Fruit fly (Drosophila melanogaster) whole organism, embryonic: ENCODE measurements around the gene Rabex-5.

Source experiments
- BtbVII ChIP-seq: fragments of 200-800 bp; sonication (Bioruptor generic); optimal IDR thresholded peaks from 3 replicates; lab custom pipeline; 2017; ENCODE audit warnings: missing biosample characterization, mild to moderate bottlenecking, missing genetic modification characterization
- CG11560 ChIP-seq: fragments of 200-800 bp; sonication (Bioruptor generic); IDR thresholded peaks from 3 replicates; pipeline ENCODE4 v1.3.6; 2022; ENCODE audit warnings: missing biosample characterization, missing genetic modification characterization
- CG12769 ChIP-seq: fragments of 200-800 bp; sonication (Bioruptor generic); optimal IDR thresholded peaks from 2 replicates; lab custom pipeline; 2019; ENCODE audit warnings: missing biosample characterization, mild to moderate bottlenecking, missing genetic modification characterization, moderate library complexity
- CG14667 ChIP-seq: fragments of 200-800 bp; sonication (Bioruptor generic); IDR thresholded peaks from 2 replicates; pipeline ENCODE4 v1.3.6; 2022; ENCODE audit warnings: missing biosample characterization, missing genetic modification characterization
- CG14710 ChIP-seq: fragments of 200-800 bp; sonication (Bioruptor generic); optimal IDR thresholded peaks from 3 replicates; lab custom pipeline; 2019; ENCODE audit warnings: missing biosample characterization, mild to moderate bottlenecking, missing genetic modification characterization, moderate library complexity
- CG15011 ChIP-seq: fragments of 200-800 bp; sonication (Bioruptor generic); optimal IDR thresholded peaks from 3 replicates; lab custom pipeline; 2018; ENCODE audit warnings: missing biosample characterization, mild to moderate bottlenecking, missing genetic modification characterization
- CG15269 ChIP-seq: fragments of 200-800 bp; sonication (Bioruptor generic); optimal IDR thresholded peaks from 2 replicates; lab custom pipeline; 2018; ENCODE audit warnings: missing biosample characterization, mild to moderate bottlenecking, missing genetic modification characterization, moderate library complexity
- CG17802 ChIP-seq: fragments of 200-800 bp; sonication (Bioruptor generic); optimal IDR thresholded peaks from 2 replicates; lab custom pipeline; 2018; ENCODE audit warnings: missing biosample characterization, mild to moderate bottlenecking, missing genetic modification characterization, moderate library complexity
- CG1792 ChIP-seq: fragments of 200-800 bp; sonication (Bioruptor generic); optimal IDR thresholded peaks from 2 replicates; lab custom pipeline; 2016; ENCODE audit warnings: missing biosample characterization, missing genetic modification characterization
- CG1832 ChIP-seq: fragments of 200-800 bp; sonication (Bioruptor generic); optimal IDR thresholded peaks from 2 replicates; lab custom pipeline; 2017; ENCODE audit warnings: missing biosample characterization, mild to moderate bottlenecking, missing genetic modification characterization, inconsistent platforms
- CG31224 ChIP-seq: fragments of 200-800 bp; sonication (Bioruptor generic); IDR thresholded peaks from 2 replicates; pipeline ENCODE4 v1.3.6; 2022; ENCODE audit warnings: missing biosample characterization, missing genetic modification characterization
- CG32772 ChIP-seq: fragments of 200-800 bp; sonication (Bioruptor generic); IDR thresholded peaks from 2 replicates; pipeline ENCODE4 v1.3.6; 2022; ENCODE audit warnings: missing biosample characterization, missing genetic modification characterization
- CG33213 ChIP-seq: fragments of 200-800 bp; sonication (Bioruptor generic); optimal IDR thresholded peaks from 3 replicates; lab custom pipeline; 2016; ENCODE audit warnings: missing biosample characterization, missing genetic modification characterization
- CG33557 ChIP-seq: fragments of 200-800 bp; sonication (Bioruptor generic); optimal IDR thresholded peaks from 2 replicates; lab custom pipeline; 2019; ENCODE audit warnings: missing biosample characterization, mild to moderate bottlenecking, missing genetic modification characterization, moderate library complexity
- CG34224 ChIP-seq: fragments of 200-800 bp; sonication (Bioruptor generic); IDR thresholded peaks from 3 replicates; pipeline ENCODE4 v1.3.6; 2022; ENCODE audit warnings: missing biosample characterization, missing genetic modification characterization; ENCODE audit not compliant: partially characterized antibody
- CG34376 ChIP-seq: fragments of 200-800 bp; sonication (Bioruptor generic); optimal IDR thresholded peaks from 2 replicates; lab custom pipeline; 2018; ENCODE audit warnings: missing biosample characterization, mild to moderate bottlenecking, missing genetic modification characterization
- CG3838 ChIP-seq: fragments of 200-800 bp; sonication (Bioruptor generic); optimal IDR thresholded peaks from 3 replicates; lab custom pipeline; 2016; ENCODE audit warnings: missing biosample characterization, missing genetic modification characterization
- CG4328 ChIP-seq: fragments of 200-800 bp; sonication (Bioruptor generic); optimal IDR thresholded peaks from 3 replicates; lab custom pipeline; 2017; ENCODE audit warnings: missing biosample characterization, missing genetic modification reagents, missing genetic modification characterization
- CG43689 ChIP-seq: fragments of 200-800 bp; sonication (Bioruptor generic); IDR thresholded peaks from 2 replicates; pipeline ENCODE4 v1.3.6; 2022; ENCODE audit warnings: missing biosample characterization, missing genetic modification characterization
- CG6765 ChIP-seq: fragments of 200-800 bp; sonication (Bioruptor generic); optimal IDR thresholded peaks from 3 replicates; lab custom pipeline; 2017; ENCODE audit warnings: missing biosample characterization, mild to moderate bottlenecking, missing genetic modification characterization
- CG7556 ChIP-seq: fragments of 200-800 bp; sonication (Bioruptor generic); optimal IDR thresholded peaks from 2 replicates; lab custom pipeline; 2017; ENCODE audit warnings: missing biosample characterization, mild to moderate bottlenecking, missing genetic modification characterization
- CG8388 ChIP-seq: fragments of 200-800 bp; sonication (Bioruptor generic); optimal IDR thresholded peaks from 2 replicates; lab custom pipeline; 2019; ENCODE audit warnings: missing biosample characterization, mild to moderate bottlenecking, missing genetic modification characterization, moderate library complexity
- CTCF ChIP-seq: fragments of 200-800 bp; sonication (Bioruptor generic); optimal IDR thresholded peaks from 2 replicates; lab custom pipeline; 2017; ENCODE audit warnings: missing biosample characterization, mild to moderate bottlenecking, missing genetic modification characterization, moderate library complexity
- Dll ChIP-seq: fragments of 200-800 bp; sonication (Bioruptor generic); IDR thresholded peaks from 4 replicates; pipeline ENCODE4 v1.3.6; 2022; ENCODE audit warnings: missing biosample characterization, missing genetic modification characterization; ENCODE audit not compliant: partially characterized antibody
- Eip74EF ChIP-seq, 2 experiments: fragments of 200-800 bp in 1 of 2; fragments of >200 bp in 1 of 2; sonication (Bioruptor generic) in 1 of 2; optimal IDR thresholded peaks; 2 replicates each; lab custom pipeline; 2017 to 2019; ENCODE audit warnings: missing biosample characterization in 2 of 2, missing genetic modification characterization in 2 of 2, mild to moderate bottlenecking in 1 of 2, moderate library complexity in 1 of 2
- Ets65A ChIP-seq: fragments of 200-800 bp; sonication (Bioruptor generic); peaks from one replicate; lab custom pipeline; 2016; ENCODE audit warnings: missing biosample characterization, missing genetic modification characterization
- Ets97D ChIP-seq: fragments of 200-800 bp; sonication (Bioruptor generic); optimal IDR thresholded peaks from 3 replicates; lab custom pipeline; 2016; ENCODE audit warnings: missing biosample characterization, missing genetic modification characterization
- Hr78 ChIP-seq, 2 experiments: fragments of 200-800 bp in 1 of 2; fragments of >200 bp in 1 of 2; sonication (Bioruptor generic) in 1 of 2; optimal IDR thresholded peaks; 2 replicates each; lab custom pipeline; 2017 to 2019; ENCODE audit warnings: missing biosample characterization in 2 of 2, missing genetic modification characterization in 2 of 2, mild to moderate bottlenecking in 1 of 2, moderate library complexity in 1 of 2
- Lpt ChIP-seq: fragments of >200 bp; optimal IDR thresholded peaks from 2 replicates; lab custom pipeline; 2018; ENCODE audit warnings: missing biosample characterization, missing genetic modification characterization
- Mrtf ChIP-seq: fragments of 200-800 bp; sonication (Bioruptor generic); IDR thresholded peaks from 3 replicates; pipeline ENCODE4 v1.3.6; 2022; ENCODE audit warnings: missing biosample characterization, missing genetic modification characterization
- Ptx1 ChIP-seq: fragments of 200-800 bp; sonication (Bioruptor generic); IDR thresholded peaks from 2 replicates; pipeline ENCODE4 v1.3.6; 2022; ENCODE audit warnings: missing biosample characterization, missing genetic modification characterization
- Xbp1 ChIP-seq: fragments of 200-800 bp; sonication (Bioruptor generic); optimal IDR thresholded peaks from 3 replicates; lab custom pipeline; 2016; ENCODE audit warnings: missing biosample characterization, mild to moderate bottlenecking, missing genetic modification characterization
- YL-1 ChIP-seq: fragments of 200-800 bp; sonication (Bioruptor generic); optimal IDR thresholded peaks from 3 replicates; lab custom pipeline; 2017; ENCODE audit warnings: missing biosample characterization, mild to moderate bottlenecking, missing genetic modification characterization
- cas ChIP-seq: fragments of 200-800 bp; sonication (Bioruptor generic); IDR thresholded peaks from 2 replicates; pipeline ENCODE4 v1.3.6; 2022; ENCODE audit warnings: missing biosample characterization, missing genetic modification characterization
- chif ChIP-seq, 2 experiments: fragments of 200-800 bp; sonication (Bioruptor generic); optimal IDR thresholded peaks; 3 replicates each; lab custom pipeline; 2016; ENCODE audit warnings: missing biosample characterization in 2 of 2, missing genetic modification characterization in 2 of 2
- chm ChIP-seq: fragments of 200-800 bp; sonication (Bioruptor generic); IDR thresholded peaks from 2 replicates; pipeline ENCODE4 v1.3.6; 2022; ENCODE audit warnings: missing biosample characterization, missing genetic modification characterization
- crc ChIP-seq: fragments of 200-800 bp; sonication (Bioruptor generic); optimal IDR thresholded peaks from 2 replicates; lab custom pipeline; 2016; ENCODE audit warnings: missing biosample characterization, missing genetic modification characterization
- crol ChIP-seq: fragments of 200-800 bp; sonication (Bioruptor generic); IDR thresholded peaks from 2 replicates; pipeline ENCODE4 v1.3.6; 2022; ENCODE audit warnings: missing biosample characterization, missing genetic modification characterization
- cwo ChIP-seq: fragments of 200-800 bp; sonication (Bioruptor generic); optimal IDR thresholded peaks from 3 replicates; lab custom pipeline; 2017; ENCODE audit warnings: missing biosample characterization, missing genetic modification characterization, mild to moderate bottlenecking, moderate library complexity, missing genetic modification reagents
- dmrt11E ChIP-seq: fragments of 200-800 bp; sonication (Bioruptor generic); optimal IDR thresholded peaks from 3 replicates; lab custom pipeline; 2018; ENCODE audit warnings: missing biosample characterization, mild to moderate bottlenecking, missing genetic modification characterization, moderate library complexity
- dysf ChIP-seq: fragments of 200-800 bp; sonication (Bioruptor generic); IDR thresholded peaks from 3 replicates; pipeline ENCODE4 v1.3.6; 2022; ENCODE audit warnings: missing biosample characterization, missing genetic modification characterization
- fru ChIP-seq: fragments of >200 bp; optimal IDR thresholded peaks from 2 replicates; lab custom pipeline; 2017
- fu2 ChIP-seq: fragments of 200-800 bp; sonication (Bioruptor generic); optimal IDR thresholded peaks from 2 replicates; lab custom pipeline; 2016; ENCODE audit warnings: missing biosample characterization, missing genetic modification characterization
- gfzf ChIP-seq: fragments of 200-800 bp; sonication (Bioruptor generic); optimal IDR thresholded peaks from 2 replicates; lab custom pipeline; 2016; ENCODE audit warnings: missing biosample characterization, mild to moderate bottlenecking, missing genetic modification characterization, moderate library complexity
- gsb ChIP-seq: fragments of 200-800 bp; sonication (Bioruptor generic); IDR thresholded peaks from 2 replicates; pipeline ENCODE4 v1.3.6; 2022; ENCODE audit warnings: missing biosample characterization, missing genetic modification characterization
- kni ChIP-seq: fragments of 200-800 bp; sonication (Bioruptor generic); optimal IDR thresholded peaks from 3 replicates; lab custom pipeline; 2017; ENCODE audit warnings: mild to moderate bottlenecking, missing biosample characterization, missing genetic modification reagents, missing genetic modification characterization
- phol ChIP-seq: fragments of 200-800 bp; sonication (Bioruptor generic); optimal IDR thresholded peaks from 3 replicates; lab custom pipeline; 2018; ENCODE audit warnings: missing biosample characterization, mild to moderate bottlenecking, missing genetic modification characterization, moderate library complexity
- sens-2 ChIP-seq: fragments of 200-800 bp; sonication (Bioruptor generic); IDR thresholded peaks from 2 replicates; pipeline ENCODE4 v1.3.6; 2022; ENCODE audit warnings: missing biosample characterization, missing genetic modification characterization
- sob ChIP-seq: fragments of 200-800 bp; sonication (Bioruptor generic); IDR thresholded peaks from 2 replicates; pipeline ENCODE4 v1.3.6; 2022; ENCODE audit warnings: missing biosample characterization, missing genetic modification characterization
- sr ChIP-seq: fragments of 200-800 bp; sonication (Bioruptor generic); IDR thresholded peaks from 3 replicates; pipeline ENCODE4 v1.3.6; 2022; ENCODE audit warnings: missing biosample characterization, missing genetic modification characterization
- trh ChIP-seq: fragments of 200-800 bp; sonication (Bioruptor generic); optimal IDR thresholded peaks from 2 replicates; lab custom pipeline; 2016; ENCODE audit warnings: missing biosample characterization, missing genetic modification characterization

Rabex-5 gene

dm6 chr3L:1320230-1320930 lies 24.7 kb downstream of the Rabex-5 start (continued):
- TF ChIP-seq phol (tag; lab: Kevin White, UChicago) (peak; percentile 7), sens-2 (no peak), CG15269 (tag; lab: Kevin White, UChicago) (no peak), Ets65A (GFP tag; lab: Kevin White, UChicago) (peak; percentile 31), CG14667 (no peak), CG31224 (GFP tag; lab: Robert Waterston, UW) (no peak), Ptx1 (GFP tag; lab: Robert Waterston, UW) (peak; percentile 33; the same call in 1 of the 2 replicates), CG15011 (GFP tag; lab: Kevin White, UChicago) (no peak), Dll (no peak), CG34376 (GFP tag; lab: Kevin White, UChicago) (no peak), CG34224 (GFP tag; lab: Robert Waterston, UW) (no peak), CG33213 (no peak), CG8388 (no peak), CG1792 (GFP tag; lab: Kevin White, UChicago) (no peak), CG3838 (GFP tag; lab: Kevin White, UChicago) (no peak), CG1832 (GFP tag; lab: Kevin White, UChicago) (no peak), sr (GFP tag; lab: Robert Waterston, UW) (no peak), crc (GFP tag; lab: Kevin White, UChicago) (no peak), cwo (no peak), sob (GFP tag; lab: Robert Waterston, UW) (no peak), Ets97D (GFP tag; lab: Kevin White, UChicago) (no peak), CG33557 (GFP tag; lab: Kevin White, UChicago) (no peak), CG11560 (no peak), fru (lab: Kevin White, UChicago) (no peak), CG6765 (no peak), CG7556 (GFP tag; lab: Kevin White, UChicago) (no peak), chm (GFP tag; lab: Robert Waterston, UW) (no peak), CG12769 (tag; lab: Kevin White, UChicago) (no peak), cas (GFP tag; lab: Robert Waterston, UW) (no peak), CG32772 (no peak), Eip74EF (GFP tag; optimal IDR thresholded peaks at IDR 0.05; lab: Kevin White, UChicago) (no peak), CG4328 (GFP tag; lab: Kevin White, UChicago) (no peak), fu2 (no peak), trh (no peak), CTCF (GFP tag; lab: Kevin White, UChicago) (no peak), Xbp1 (GFP tag; lab: Kevin White, UChicago) (peak; percentile 15), BtbVII (no peak), crol (GFP tag; lab: Robert Waterston, UW) (no peak), chif (GFP tag; optimal IDR thresholded peaks at IDR 0.05; lab: Kevin White, UChicago) (no peak), dmrt11E (tag; lab: Kevin White, UChicago) (no peak), Lpt (GFP tag; lab: Kevin White, UChicago) (no peak), CG14710 (tag; lab: Kevin White, UChicago) (no peak), Hr78 (GFP tag; optimal IDR thresholded peaks at IDR 0.05; lab: Kevin White, UChicago) (peak in 1 of 2 experiments; percentile 99), CG43689 (GFP tag; lab: Robert Waterston, UW) (no peak), gsb (GFP tag; lab: Robert Waterston, UW) (no peak), dysf (GFP tag; lab: Robert Waterston, UW) (peak; percentile 51; the same call in 2 of the 3 replicates), gfzf (GFP tag; lab: Kevin White, UChicago) (no peak), Mrtf (no peak), kni (GFP tag; lab: Kevin White, UChicago) (no peak), CG17802 (tag; lab: Kevin White, UChicago) (no peak), YL-1 (GFP tag; lab: Kevin White, UChicago) (no peak)
